Fruit fly (Drosophila melanogaster): ENCODE data around the gene Ttc26.

Gene Ttc26

dm6 chr3R:15774128-15774527 lies at the start of gene Ttc26:
Ttc26 (plus strand) TSS chr3R:15774416.
- no peak for TF ChIP-seq woc (GFP tag; optimal IDR thresholded peaks at IDR 0.05)
- no peak for TF ChIP-seq jim (GFP tag; optimal IDR thresholded peaks at IDR 0.05)
- no peak for TF ChIP-seq Myc (optimal IDR thresholded peaks at IDR 0.05)
- no peak for TF ChIP-seq sage (GFP tag; optimal IDR thresholded peaks at IDR 0.05)
- TF ChIP-seq dmrt93B (GFP tag; optimal IDR thresholded peaks at IDR 0.05): no peak
- no peak for TF ChIP-seq ey (GFP tag; optimal IDR thresholded peaks at IDR 0.05)
- no peak for TF ChIP-seq foxo (GFP tag; optimal IDR thresholded peaks at IDR 0.05)
- TF ChIP-seq Dfd (GFP tag; optimal IDR thresholded peaks at IDR 0.05): no peak
- TF ChIP-seq Abd-B (GFP tag; optimal IDR thresholded peaks at IDR 0.05): no peak
- no peak for TF ChIP-seq brk (GFP tag; optimal IDR thresholded peaks at IDR 0.05)
- no peak for TF ChIP-seq Vsx2 (GFP tag; optimal IDR thresholded peaks at IDR 0.05; ENCODE audit: partially characterized antibody)
- TF ChIP-seq lola (GFP tag; optimal IDR thresholded peaks at IDR 0.05): no peak
- no peak for TF ChIP-seq pan (optimal IDR thresholded peaks at IDR 0.05)
- no peak for TF ChIP-seq usp (GFP tag; optimal IDR thresholded peaks at IDR 0.05)
- TF ChIP-seq Sp1 (GFP tag; optimal IDR thresholded peaks at IDR 0.05): no peak

DNA sequence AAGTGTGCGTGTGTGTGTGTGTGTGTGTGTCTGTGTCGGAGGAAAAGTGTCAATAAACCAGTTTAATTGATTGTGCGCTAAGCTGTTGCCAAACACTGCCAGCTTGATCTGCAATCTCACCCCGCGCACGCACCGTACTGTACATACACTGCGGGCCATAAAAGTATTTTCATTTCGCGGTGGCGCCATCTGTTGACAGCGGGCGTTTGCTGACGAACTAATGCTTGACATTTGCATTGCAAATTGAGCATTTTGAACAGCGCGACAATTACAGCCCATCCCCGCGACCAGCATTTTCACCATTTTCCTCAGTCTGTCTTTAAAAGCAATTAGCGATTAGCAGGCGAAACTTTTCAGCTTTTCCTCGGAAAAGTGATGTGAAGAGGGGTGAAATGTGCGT lies 43.6 kb upstream of the Ttc26 start:
- TF ChIP-seq Dfd (GFP tag; optimal IDR thresholded peaks at IDR 0.05) (peak; percentile 53), Hr78 (GFP tag; optimal IDR thresholded peaks at IDR 0.05) (no peak)

dm6 chr3R:15731446-15731845 lies 42.8 kb upstream of the Ttc26 start, which contains the start of gene CG34274:
CG34274 (plus strand) TSS chr3R:15731746.
- TF ChIP-seq dl (GFP tag; optimal IDR thresholded peaks at IDR 0.05; ENCODE audit: insufficient read depth in 1 of 2, partially characterized antibody in 2 of 2) (no peak), Hnf4 (GFP tag; optimal IDR thresholded peaks at IDR 0.05) (no peak), sv (GFP tag; optimal IDR thresholded peaks at IDR 0.05) (no peak), pan (optimal IDR thresholded peaks at IDR 0.05) (no peak), GATAd (GFP tag; optimal IDR thresholded peaks at IDR 0.05) (no peak)

dm6 chr3R:15744354-15744753 lies 29.9 kb upstream of the Ttc26 start, which contains the start of gene CG4520:
CG4520 (plus strand) TSS chr3R:15744654.
- TF ChIP-seq N (GFP tag; optimal IDR thresholded peaks at IDR 0.05): no peak

DNA sequence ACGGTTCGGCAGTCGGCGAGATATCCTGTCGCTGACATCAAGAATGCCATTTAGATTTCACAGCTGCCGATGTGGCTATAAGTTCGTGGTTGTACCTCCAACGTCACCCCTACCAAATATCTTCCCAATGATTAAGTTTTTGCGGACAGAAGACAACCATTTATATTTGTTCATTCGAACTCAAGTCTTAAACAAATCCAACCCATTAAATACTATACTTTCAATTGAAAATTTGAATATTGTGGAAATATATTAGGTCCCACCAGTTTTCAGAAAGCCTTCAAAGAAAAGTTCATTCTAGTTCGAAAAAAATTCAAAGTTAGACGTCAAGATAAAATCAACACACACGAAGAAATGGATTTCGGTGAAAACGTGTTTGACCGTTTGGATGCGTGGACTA lies 11.4 kb upstream of the Ttc26 start, which contains the start of gene CG12784:
TSS of gene CG12784 (plus strand) at position 301 of the 400 bp plus-strand sequence.
- TF ChIP-seq fru (GFP tag; optimal IDR thresholded peaks at IDR 0.05) (no peak), HLH106 (tag; optimal IDR thresholded peaks at IDR 0.05) (no peak), OdsH (GFP tag; optimal IDR thresholded peaks at IDR 0.05) (no peak)

dm6 chr3R:15767338-15767737 lies 6.9 kb upstream of the Ttc26 start, which contains the start of gene CG5623:
CG5623 (minus strand) TSS chr3R:15767438.
- no peak for TF ChIP-seq Vsx2 (GFP tag; optimal IDR thresholded peaks at IDR 0.05; ENCODE audit: partially characterized antibody)
- TF ChIP-seq Dif (GFP tag; optimal IDR thresholded peaks at IDR 0.05; ENCODE audit: partially characterized antibody): no peak
- TF ChIP-seq Hr83 (GFP tag; optimal IDR thresholded peaks at IDR 0.05; ENCODE audit: poor library complexity, severe bottlenecking): no peak
- no peak for TF ChIP-seq CG32264 (GFP tag; optimal IDR thresholded peaks at IDR 0.05)

DNA sequence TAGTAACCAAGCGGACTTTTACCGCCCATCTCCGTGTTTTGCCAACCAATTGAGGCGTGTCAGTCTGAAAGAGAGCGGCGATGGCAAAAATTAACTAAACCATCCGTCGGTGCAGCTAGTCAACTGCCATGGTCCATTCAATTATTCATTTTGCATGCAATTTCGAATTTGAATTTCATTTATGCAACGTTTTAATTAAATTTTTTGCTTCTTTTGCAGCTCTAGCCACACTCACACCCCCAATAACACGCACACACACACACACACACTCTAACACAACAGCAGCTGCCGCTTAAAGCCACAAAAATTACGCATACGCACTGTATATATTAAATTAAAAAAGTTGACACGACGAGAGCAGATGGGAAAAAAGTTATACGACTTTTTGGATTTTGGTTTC lies 5.3 kb upstream of the Ttc26 start:
- no peak for TF ChIP-seq Jra (GFP tag; optimal IDR thresholded peaks at IDR 0.05)
- peak; percentile 51 for TF ChIP-seq Dfd (GFP tag; optimal IDR thresholded peaks at IDR 0.05)

DNA sequence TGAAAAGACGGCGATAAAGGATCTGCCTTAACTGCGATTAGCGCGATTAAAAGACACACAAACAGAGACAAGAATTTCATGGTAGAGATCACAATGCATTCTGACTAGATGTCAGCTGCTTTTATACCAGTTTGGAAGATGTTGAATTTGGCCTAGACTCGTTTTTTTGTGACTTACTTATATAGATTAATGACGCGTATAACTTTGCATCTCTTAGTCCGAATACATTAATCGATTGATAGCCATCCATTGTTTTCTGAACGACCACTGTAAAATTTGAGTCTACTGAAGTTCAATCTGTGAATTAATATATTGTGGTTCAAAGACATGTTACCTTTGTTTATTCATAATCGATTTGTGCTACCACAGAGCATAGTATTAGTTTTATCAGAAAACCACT lies 1.0 kb downstream of the Ttc26 start, which contains the start of gene CG45207:
TSS of gene CG45207 (minus strand) at position 101 of the 400 bp plus-strand sequence.
- TF ChIP-seq sage (GFP tag; optimal IDR thresholded peaks at IDR 0.05): no peak

Measured in whole organism, wandering third instar larva.